Fruit fly (Drosophila melanogaster) whole organism: ENCODE measurements around the gene elB.

Experiments used
- CG8478 ChIP-seq: fragments of >200 bp; optimal IDR thresholded peaks from 2 replicates; lab custom pipeline; 2018; ENCODE audit warnings: inconsistent platforms
- EcR ChIP-seq, 2 experiments: fragments of >200 bp; optimal IDR thresholded peaks; 2 replicates each; lab custom pipeline; 2017; ENCODE audit warnings: missing biosample characterization in 2 of 2, missing genetic modification characterization in 2 of 2, missing genetic modification reagents in 2 of 2
- pan ChIP-seq: fragments of >200 bp; optimal IDR thresholded peaks from 2 replicates; lab custom pipeline; 2017

dm6 chr2L:14381881-14382280 is 27.5 kb downstream of the elB start:
- no peak for TF ChIP-seq pan (lab: Kevin White, UChicago)
- TF ChIP-seq EcR (GFP tag; optimal IDR thresholded peaks at IDR 0.05; lab: Kevin White, UChicago) = no peak
- no peak for TF ChIP-seq CG8478 (lab: Kevin White, UChicago)
